Fruit fly (Drosophila melanogaster): ENCODE results near the gene CG1092.

DNA sequence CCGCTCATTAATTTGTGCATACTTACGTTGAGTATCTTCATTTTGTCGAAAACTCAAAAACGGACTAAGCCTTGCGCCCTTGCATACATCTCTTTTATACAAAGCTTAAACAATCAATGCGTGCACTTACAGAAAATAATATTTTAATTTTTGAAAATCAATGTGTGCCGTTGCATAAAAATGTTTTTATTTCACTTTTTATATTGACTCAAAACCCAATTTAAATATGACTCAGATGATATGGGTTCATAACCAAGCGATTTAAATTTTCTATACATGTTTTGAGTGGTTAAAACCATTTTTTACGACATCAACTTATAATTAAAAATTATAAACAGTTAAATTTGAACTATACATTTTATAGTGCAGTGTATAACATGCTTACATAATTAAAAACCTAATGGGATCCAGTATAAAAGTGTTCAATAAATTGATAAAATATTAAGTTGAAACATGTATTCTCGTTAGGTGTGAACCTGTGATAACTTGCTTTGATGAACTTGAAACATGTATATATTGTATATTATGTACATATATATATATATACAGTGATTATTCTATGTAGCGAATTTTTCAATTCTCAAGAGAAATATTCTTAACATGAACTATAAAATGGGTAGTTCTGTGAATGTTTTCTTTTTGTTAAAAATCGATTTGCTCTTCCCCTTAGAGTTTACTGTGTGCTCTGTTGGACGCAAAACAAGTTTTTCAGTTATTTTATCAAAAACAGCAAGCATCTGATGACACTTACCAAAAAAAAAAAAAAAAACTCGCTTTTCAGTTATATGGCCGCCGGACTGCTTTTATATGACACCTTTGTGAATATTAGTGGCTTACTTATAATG lies 23.3 kb upstream of the CG1092 start, which contains the start of gene CG34305:
- TF ChIP-seq CG8478 (optimal IDR thresholded peaks at IDR 0.05) (no peak), CTCF (optimal IDR thresholded peaks at IDR 0.05) (no peak)
